Fruit fly (Drosophila melanogaster) whole organism: ENCODE results near the gene CG32246.

Experiments used
- CG8478 ChIP-seq: fragments of >200 bp; optimal IDR thresholded peaks from 2 replicates; lab custom pipeline; 2018; ENCODE audit warnings: inconsistent platforms
- Dll ChIP-seq: fragments of >200 bp; optimal IDR thresholded peaks from 2 replicates; lab custom pipeline; 2017
- EcR ChIP-seq, 2 experiments: fragments of >200 bp; optimal IDR thresholded peaks; 2 replicates each; lab custom pipeline; 2017; ENCODE audit warnings: missing biosample characterization in 2 of 2, missing genetic modification characterization in 2 of 2, missing genetic modification reagents in 2 of 2
- pan ChIP-seq: fragments of >200 bp; optimal IDR thresholded peaks from 2 replicates; lab custom pipeline; 2017
- psq ChIP-seq: fragments of >200 bp; optimal IDR thresholded peaks from 2 replicates; lab custom pipeline; 2017
- usp ChIP-seq: fragments of >200 bp; optimal IDR thresholded peaks from 2 replicates; lab custom pipeline; 2017; ENCODE audit warnings: missing biosample characterization, missing genetic modification characterization, mixed read lengths

Gene CG32246

dm6 chr3L:4618865-4619496, 2.0 kb upstream of the CG32246 start:
- TF ChIP-seq pan = no peak
- TF ChIP-seq CG8478 (lab: Kevin White, UChicago) = no peak
- no peak for TF ChIP-seq EcR (GFP tag; optimal IDR thresholded peaks at IDR 0.05; lab: Kevin White, UChicago)
- TF ChIP-seq Dll (lab: Kevin White, UChicago) = no peak
- TF ChIP-seq usp (GFP tag; lab: Kevin White, UChicago) = no peak
- no peak for TF ChIP-seq psq

- no peak for TF ChIP-seq CG8478 (lab: Kevin White, UChicago)
- no peak for TF ChIP-seq psq
- TF ChIP-seq Dll (lab: Kevin White, UChicago) = no peak
- no peak for TF ChIP-seq usp (GFP tag; lab: Kevin White, UChicago)
- no peak for TF ChIP-seq EcR (GFP tag; optimal IDR thresholded peaks at IDR 0.05; lab: Kevin White, UChicago)
- no peak for TF ChIP-seq pan
These were observed 1.4 kb upstream of the CG32246 start for dm6 chr3L:4619497-4620211.

- TF ChIP-seq pan (no peak), EcR (GFP tag; optimal IDR thresholded peaks at IDR 0.05; lab: Kevin White, UChicago) (no peak), Dll (lab: Kevin White, UChicago) (no peak), CG8478 (lab: Kevin White, UChicago) (no peak), psq (no peak), usp (GFP tag; lab: Kevin White, UChicago) (no peak)
These were observed 2.1 kb downstream of the CG32246 start for dm6 chr3L:4623035-4623580.

- no peak for TF ChIP-seq Dll (lab: Kevin White, UChicago)
- no peak for TF ChIP-seq usp (GFP tag; lab: Kevin White, UChicago)
- TF ChIP-seq EcR (GFP tag; optimal IDR thresholded peaks at IDR 0.05; lab: Kevin White, UChicago) = no peak
- TF ChIP-seq CG8478 (lab: Kevin White, UChicago) = no peak
- TF ChIP-seq psq = no peak
- TF ChIP-seq pan = no peak
These were observed 2.9 kb downstream of the CG32246 start for dm6 chr3L:4623870-4624269.

dm6 chr3L:4624371-4625154, 3.5 kb downstream of the CG32246 start:
- TF ChIP-seq pan = no peak
- no peak for TF ChIP-seq CG8478 (lab: Kevin White, UChicago)
- TF ChIP-seq EcR (GFP tag; optimal IDR thresholded peaks at IDR 0.05; lab: Kevin White, UChicago) = peak in 1 of 2 experiments; percentile 28

- peak; percentile 80 for TF ChIP-seq CG8478 (lab: Kevin White, UChicago)
- no peak for TF ChIP-seq pan
These were observed 4.7 kb downstream of the CG32246 start, which contains the start of gene Src64B for dm6 chr3L:4625387-4626386. Gene Src64B (minus strand): TSS chr3L:4626196.

dm6 chr3L:4626434-4626833, 5.4 kb downstream of the CG32246 start, which contains the start of gene HDAC1:
Gene HDAC1 (plus strand): TSS chr3L:4626734.
- TF ChIP-seq CG8478 (lab: Kevin White, UChicago) = no peak
- no peak for TF ChIP-seq Dll (lab: Kevin White, UChicago)
- no peak for TF ChIP-seq pan
- no peak for TF ChIP-seq usp (GFP tag; lab: Kevin White, UChicago)
- no peak for TF ChIP-seq psq
- TF ChIP-seq EcR (GFP tag; optimal IDR thresholded peaks at IDR 0.05; lab: Kevin White, UChicago) = no peak

- no peak for TF ChIP-seq EcR (GFP tag; optimal IDR thresholded peaks at IDR 0.05; lab: Kevin White, UChicago)
These were observed 6.0 kb downstream of the CG32246 start for dm6 chr3L:4627012-4627411.

- TF ChIP-seq EcR (GFP tag; optimal IDR thresholded peaks at IDR 0.05; lab: Kevin White, UChicago) = no peak
- no peak for TF ChIP-seq pan
- TF ChIP-seq usp (GFP tag; lab: Kevin White, UChicago) = no peak
- no peak for TF ChIP-seq psq
- no peak for TF ChIP-seq Dll (lab: Kevin White, UChicago)
- no peak for TF ChIP-seq CG8478 (lab: Kevin White, UChicago)
These were observed 13.7 kb downstream of the CG32246 start, which contains the start of gene CG13716 for dm6 chr3L:4634689-4635088. Gene CG13716 (minus strand): TSS chr3L:4634789.

- no peak for TF ChIP-seq Dll (lab: Kevin White, UChicago)
- TF ChIP-seq CG8478 (lab: Kevin White, UChicago) = no peak
- no peak for TF ChIP-seq psq
- TF ChIP-seq usp (GFP tag; lab: Kevin White, UChicago) = no peak
- no peak for TF ChIP-seq EcR (GFP tag; optimal IDR thresholded peaks at IDR 0.05; lab: Kevin White, UChicago)
These were observed 27.0 kb downstream of the CG32246 start, which contains the start of gene TTLL1B for dm6 chr3L:4647976-4648375. Gene TTLL1B (plus strand): TSS chr3L:4648276.

- TF ChIP-seq usp (GFP tag; lab: Kevin White, UChicago) (no peak), psq (no peak), pan (no peak)
These were observed 46.3 kb downstream of the CG32246 start, which contains the start of gene CG32236 for dm6 chr3L:4667289-4667688. Gene CG32236 (minus strand): TSS chr3L:4667389.
